Fruit fly (Drosophila melanogaster) Kc167 (cell line): ENCODE data around the gene Arpc3A.

Experiments
- Myc ChIP-seq: fragments of >200 bp; optimal IDR thresholded peaks from 2 replicates; lab custom pipeline; 2017; ENCODE audit warnings: missing external identifiers
- Sin3A ChIP-seq: fragments of >200 bp; optimal IDR thresholded peaks from 2 replicates; lab custom pipeline; 2018; ENCODE audit warnings: missing external identifiers
- h ChIP-seq: fragments of >200 bp; optimal IDR thresholded peaks from 3 replicates; lab custom pipeline; 2018; ENCODE audit warnings: missing external identifiers
- insv ChIP-seq: fragments of >200 bp; optimal IDR thresholded peaks from 3 replicates; lab custom pipeline; 2018; ENCODE audit warnings: missing external identifiers
- psq ChIP-seq: fragments of >200 bp; optimal IDR thresholded peaks from 2 replicates; lab custom pipeline; 2017; ENCODE audit warnings: missing external identifiers
- ttk ChIP-seq: sonication (Bioruptor generic); optimal IDR thresholded peaks from 2 replicates; lab custom pipeline; 2017; ENCODE audit warnings: missing external identifiers

- no peak for TF ChIP-seq psq (lab: Kevin White, UChicago)
- no peak for TF ChIP-seq h (lab: Kevin White, UChicago)
- TF ChIP-seq insv (lab: Kevin White, UChicago) = no peak
- no peak for TF ChIP-seq Myc (lab: Kevin White, UChicago)
- no peak for TF ChIP-seq Sin3A (lab: Kevin White, UChicago)
- no peak for TF ChIP-seq ttk (lab: Kevin White, UChicago)
Measured at dm6 chr3R:15836864-15837824, 2.7 kb downstream of the Arpc3A start, which contains the start of the genes ND-23 and spn-E.
